Worm (Caenorhabditis elegans): ENCODE data around the gene srh-289.

DNA sequence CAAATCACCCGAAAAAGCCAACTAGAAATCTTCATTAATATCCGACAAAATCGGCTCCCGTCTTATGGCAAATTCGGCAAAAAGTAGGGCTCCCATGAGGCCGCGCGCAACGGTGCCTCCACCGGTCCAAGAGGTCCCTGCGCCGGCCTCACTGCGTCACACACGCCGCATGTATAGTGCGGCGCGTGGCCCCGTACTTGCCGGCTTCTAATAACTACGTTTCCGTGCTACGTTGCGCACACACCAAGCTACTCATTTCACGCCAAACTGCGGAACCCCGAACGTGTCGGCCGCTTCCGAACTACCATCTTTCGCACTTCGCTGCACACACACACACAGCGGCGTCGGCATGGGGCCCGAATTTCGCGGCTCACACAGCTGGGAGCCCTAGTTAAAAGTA, 25.8 kb upstream of the srh-289 start:
- TF ChIP-seq snpc-4 (tag; optimal IDR thresholded peaks at IDR 0.05) (no peak), rnt-1 (tag; optimal IDR thresholded peaks at IDR 0.05) (no peak), ama-1 (optimal IDR thresholded peaks at IDR 0.05) (no peak), nhr-71 (tag; optimal IDR thresholded peaks at IDR 0.05) (no peak), swsn-7 (tag; optimal IDR thresholded peaks at IDR 0.05) (no peak), nhr-19 (GFP tag; conservative IDR thresholded peaks at IDR 0.05) (no peak)
